Worm (Caenorhabditis elegans): ENCODE results near the gene agl-1.

agl-1 gene

DNA sequence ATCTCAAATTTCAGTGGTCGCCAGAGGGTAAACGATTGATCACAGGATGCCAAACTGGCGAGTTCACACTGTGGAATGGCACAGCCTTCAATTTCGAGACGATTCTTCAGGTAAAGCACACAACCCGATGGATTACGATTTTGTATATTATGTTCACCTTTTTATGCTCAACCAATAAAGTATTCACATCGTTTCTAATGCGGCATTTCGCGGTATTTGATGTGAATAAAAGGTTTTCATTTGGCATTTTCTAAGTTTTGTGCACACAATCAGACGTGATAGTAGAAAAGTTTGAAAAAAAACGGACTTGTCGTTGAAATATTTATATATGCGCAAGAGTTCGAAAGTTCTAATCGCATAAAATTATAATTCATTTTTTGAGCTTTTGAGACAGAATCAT, 1.1 kb upstream of the agl-1 start:
- no peak for TF ChIP-seq efl-1 (optimal IDR thresholded peaks at IDR 0.05)
- peak in 1 of 2 experiments; percentile 34 for TF ChIP-seq efl-1 (GFP tag; optimal IDR thresholded peaks at IDR 0.05 in 1 of 2)
- TF ChIP-seq unc-30 (tag; optimal IDR thresholded peaks at IDR 0.05) = no peak

DNA sequence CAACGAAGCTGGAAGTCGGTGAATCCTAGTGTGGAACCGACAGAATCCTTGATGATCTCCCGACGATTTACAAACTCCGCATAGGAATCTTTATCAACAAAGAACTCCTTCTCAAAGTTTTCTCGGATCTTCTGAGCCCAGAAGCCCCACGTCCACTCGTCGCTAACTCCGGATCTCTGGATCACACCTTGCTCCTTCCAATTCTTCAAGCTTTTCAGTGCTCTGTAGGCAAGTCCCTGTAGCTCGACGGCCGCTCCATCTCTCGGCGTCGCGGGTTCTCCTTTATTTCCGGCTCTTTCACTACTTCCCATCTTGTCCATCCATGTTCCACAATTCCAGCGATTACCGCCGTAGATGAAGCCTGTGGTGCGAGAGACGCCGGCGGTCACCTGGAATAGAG, 6.6 kb downstream of the agl-1 start:
- TF ChIP-seq mdl-1 (tag; optimal IDR thresholded peaks at IDR 0.05) = no peak
- no peak for TF ChIP-seq unc-86 (tag; optimal IDR thresholded peaks at IDR 0.05)
- TF ChIP-seq tbx-2 (tag; optimal IDR thresholded peaks at IDR 0.05) = no peak
- TF ChIP-seq C16A3.4 (tag; optimal IDR thresholded peaks at IDR 0.05) = no peak
- no peak for TF ChIP-seq nhr-11 (tag; optimal IDR thresholded peaks at IDR 0.05)
- no peak for TF ChIP-seq sptf-1 (tag; optimal IDR thresholded peaks at IDR 0.05)
- no peak for TF ChIP-seq tlp-1 (tag; optimal IDR thresholded peaks at IDR 0.05)

DNA sequence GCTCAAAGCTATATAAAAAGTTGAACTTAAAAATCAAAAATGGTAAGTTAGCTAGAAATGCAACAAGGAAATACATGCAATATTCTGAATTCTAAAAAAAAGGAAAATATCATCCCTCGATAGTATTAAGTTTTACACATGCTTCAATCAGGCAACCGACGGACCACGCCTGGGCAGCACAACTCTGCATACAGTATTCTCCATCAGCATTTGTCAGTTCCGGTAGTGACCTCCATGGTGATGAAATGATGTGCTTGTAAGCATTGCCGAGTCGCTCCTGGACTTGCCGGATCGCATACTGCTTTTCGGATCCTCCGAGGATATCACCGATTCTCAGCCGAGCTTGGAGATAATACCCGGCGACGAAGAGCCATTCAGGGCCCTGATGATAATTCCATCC, 7.1 kb downstream of the agl-1 start:
- TF ChIP-seq sptf-1 (tag; optimal IDR thresholded peaks at IDR 0.05) = no peak
- no peak for TF ChIP-seq ceh-82 (tag; optimal IDR thresholded peaks at IDR 0.05)
- TF ChIP-seq nhr-19 (GFP tag; conservative IDR thresholded peaks at IDR 0.05) = no peak
- no peak for TF ChIP-seq lin-13 (GFP tag; optimal IDR thresholded peaks at IDR 0.05)
- TF ChIP-seq sup-37 (GFP tag; optimal IDR thresholded peaks at IDR 0.05) = no peak
- no peak for TF ChIP-seq ceh-63 (GFP tag; optimal IDR thresholded peaks at IDR 0.05)
- no peak for TF ChIP-seq C34B4.2 (tag; optimal IDR thresholded peaks at IDR 0.05)
- no peak for TF ChIP-seq tbx-2 (tag; optimal IDR thresholded peaks at IDR 0.05)
- no peak for TF ChIP-seq Y116A8C.19 (tag; optimal IDR thresholded peaks at IDR 0.05; ENCODE audit: borderline replicate concordance)
- peak; percentile 5 for TF ChIP-seq nhr-71 (tag; optimal IDR thresholded peaks at IDR 0.05)
- no peak for TF ChIP-seq tlp-1 (tag; optimal IDR thresholded peaks at IDR 0.05)
- TF ChIP-seq hpl-2 (GFP tag; optimal IDR thresholded peaks at IDR 0.05) = no peak
- TF ChIP-seq nhr-85 (tag) = peak; percentile 60
- no peak for TF ChIP-seq nhr-12 (tag; optimal IDR thresholded peaks at IDR 0.05)
- TF ChIP-seq unc-30 (tag; optimal IDR thresholded peaks at IDR 0.05) = no peak
- TF ChIP-seq snu-23 (GFP tag; optimal IDR thresholded peaks at IDR 0.05) = peak; percentile 3
- no peak for TF ChIP-seq C16A3.4 (tag; optimal IDR thresholded peaks at IDR 0.05)
- TF ChIP-seq ceh-90 (tag; optimal IDR thresholded peaks at IDR 0.05) = no peak
- no peak for TF ChIP-seq nhr-76 (tag; optimal IDR thresholded peaks at IDR 0.05)
- TF ChIP-seq unc-86 (tag; optimal IDR thresholded peaks at IDR 0.05) = no peak
- TF ChIP-seq nhr-77 (tag; optimal IDR thresholded peaks at IDR 0.05) = no peak
- TF ChIP-seq ztf-11 (tag; optimal IDR thresholded peaks at IDR 0.05) = no peak
- peak in 1 of 2 experiments; percentile 23 for TF ChIP-seq lsy-2 (tag; optimal IDR thresholded peaks at IDR 0.05)
- no peak for TF ChIP-seq mab-9 (GFP tag; IDR thresholded peaks at IDR 0.05)
- TF ChIP-seq elt-3 (tag; optimal IDR thresholded peaks at IDR 0.05) = no peak
- no peak for TF ChIP-seq lin-39 (tag; optimal IDR thresholded peaks at IDR 0.05)
- TF ChIP-seq efl-1 (optimal IDR thresholded peaks at IDR 0.05) = no peak
- no peak for TF ChIP-seq efl-1 (GFP tag; optimal IDR thresholded peaks at IDR 0.05 in 1 of 2)
- TF ChIP-seq lir-3 (tag; optimal IDR thresholded peaks at IDR 0.05; ENCODE audit: poor library complexity) = no peak
- TF ChIP-seq efl-3 (GFP tag; optimal IDR thresholded peaks at IDR 0.05) = no peak
- TF ChIP-seq xbp-1 (tag; optimal IDR thresholded peaks at IDR 0.05) = no peak

DNA sequence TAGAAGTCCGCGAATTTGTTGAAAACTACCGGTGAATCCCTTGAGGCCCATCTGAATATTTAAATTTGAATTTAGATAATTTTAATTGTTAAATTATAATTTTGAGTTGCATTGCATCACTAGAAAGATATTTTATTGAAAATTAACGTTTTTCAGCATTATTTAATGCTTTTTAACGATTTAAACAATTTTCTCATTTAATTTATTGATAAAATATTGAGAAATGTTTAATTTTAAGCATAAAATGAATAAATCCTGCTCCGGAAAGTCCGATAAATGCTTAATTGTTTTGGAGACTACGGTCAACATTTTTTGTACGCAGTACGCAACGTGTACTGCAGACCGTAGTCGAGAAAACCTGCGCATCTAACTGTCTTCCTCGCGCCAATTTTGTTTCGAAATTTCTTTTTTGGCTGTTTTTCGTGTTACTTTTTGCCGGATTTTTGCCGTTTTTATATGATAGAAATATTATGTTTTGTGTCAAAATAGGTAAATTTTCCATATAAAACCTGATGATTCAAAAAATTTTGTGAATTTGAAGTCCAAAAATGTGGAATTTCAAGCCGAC, 8.5 kb downstream of the agl-1 start, which contains the start of the genes Y54G11A.17, lin-7 and elof-1:
Y54G11A.17 (minus strand) TSS at position 51 of the 568 bp plus-strand sequence.
lin-7 (minus strand) TSS at position 51 of the 568 bp plus-strand sequence.
elof-1 (plus strand) TSS at position 383 of the 568 bp plus-strand sequence.
- TF ChIP-seq ceh-90 (tag; optimal IDR thresholded peaks at IDR 0.05) (peak; percentile 18), nhr-28 (tag; optimal IDR thresholded peaks at IDR 0.05) (no peak), snpc-4 (tag; optimal IDR thresholded peaks at IDR 0.05) (peak; percentile 88), nhr-85 (tag) (peak; percentile 86), egl-27 (tag; optimal IDR thresholded peaks at IDR 0.05) (no peak), ces-1 (GFP tag; optimal IDR thresholded peaks at IDR 0.05) (no peak), fkh-10 (GFP tag; optimal IDR thresholded peaks at IDR 0.05) (peak; percentile 68), ama-1 (optimal IDR thresholded peaks at IDR 0.05) (peak; percentile 63), nhr-12 (tag; optimal IDR thresholded peaks at IDR 0.05) (no peak), lin-35 (GFP tag; optimal IDR thresholded peaks at IDR 0.05) (peak; percentile 92 to 95), isw-1 (GFP tag; IDR thresholded peaks at IDR 0.05) (peak; percentile 84), F16B12.6 (tag; optimal IDR thresholded peaks at IDR 0.05) (peak; percentile 99), C34B4.2 (tag; optimal IDR thresholded peaks at IDR 0.05) (no peak), pag-3 (tag; optimal IDR thresholded peaks at IDR 0.05; ENCODE audit: borderline replicate concordance, insufficient read depth) (peak; percentile 15), ztf-4 (tag; optimal IDR thresholded peaks at IDR 0.05) (peak; percentile 44), lin-13 (GFP tag; optimal IDR thresholded peaks at IDR 0.05) (peak; percentile 86), nhr-20 (tag; optimal IDR thresholded peaks at IDR 0.05) (peak; percentile 81), nhr-19 (GFP tag; conservative IDR thresholded peaks at IDR 0.05) (peak; percentile 81), C16A3.4 (tag; optimal IDR thresholded peaks at IDR 0.05) (peak; percentile 96), nhr-84 (tag; optimal IDR thresholded peaks at IDR 0.05) (no peak), C04F5.9 (tag; optimal IDR thresholded peaks at IDR 0.05) (peak; percentile 55), zag-1 (tag; optimal IDR thresholded peaks at IDR 0.05) (no peak), unc-30 (tag; optimal IDR thresholded peaks at IDR 0.05) (no peak)

All from whole organism, L1 larva.